Worm (Caenorhabditis elegans) whole organism, L3 larva: ENCODE measurements around the gene Y49E10.30.

Source experiments
- ZK546.5 ChIP-seq: sonication (generic microtip); optimal IDR thresholded peaks from 2 replicates; lab custom pipeline; 2017; ENCODE audit warnings: missing biosample characterization, missing genetic modification characterization
- aly-2 ChIP-seq: fragments of 150-350 bp; optimal IDR thresholded peaks from 2 replicates; lab custom pipeline; 2014; ENCODE audit warnings: missing biosample characterization, missing genetic modification characterization
- ceh-28 ChIP-seq: fragments of 150-350 bp; optimal IDR thresholded peaks from 2 replicates; lab custom pipeline; 2014; ENCODE audit warnings: missing biosample characterization, missing genetic modification reagents, missing genetic modification characterization
- ceh-9 ChIP-seq: sonication (generic microtip); optimal IDR thresholded peaks from 2 replicates; lab custom pipeline; 2018; ENCODE audit warnings: missing biosample characterization, missing genetic modification characterization
- daf-12 ChIP-seq: fragments of 150-350 bp; optimal IDR thresholded peaks from 2 replicates; lab custom pipeline; 2014; ENCODE audit warnings: missing biosample characterization, missing genetic modification reagents, missing genetic modification characterization
- egl-27 ChIP-seq: sonication (generic microtip); optimal IDR thresholded peaks from 4 replicates; lab custom pipeline; 2017; ENCODE audit warnings: missing biosample characterization, missing genetic modification reagents, missing genetic modification characterization
- egl-5 ChIP-seq: fragments of 150-350 bp; optimal IDR thresholded peaks from 2 replicates; lab custom pipeline; 2017; ENCODE audit warnings: missing biosample characterization, missing genetic modification reagents, missing genetic modification characterization, inconsistent platforms
- elt-1 ChIP-seq: fragments of 150-350 bp; optimal IDR thresholded peaks from 2 replicates; lab custom pipeline; 2014; ENCODE audit warnings: missing biosample characterization, missing genetic modification characterization
- elt-2 ChIP-seq: sonication (generic microtip); optimal IDR thresholded peaks from 2 replicates; lab custom pipeline; 2016; ENCODE audit warnings: missing genetic modification reagents, mild to moderate bottlenecking, missing genetic modification characterization, missing compliant biosample characterization
- elt-3 ChIP-seq, 3 experiments: fragments of 150-350 bp in 1 of 3; sonication (generic microtip) in 2 of 3; optimal IDR thresholded peaks; 2 replicates in 2 of 3; 4 replicates in 1 of 3; lab custom pipeline; 2014 to 2017; ENCODE audit warnings: missing biosample characterization in 3 of 3, missing genetic modification characterization in 3 of 3
- fkh-10 ChIP-seq: sonication (generic microtip); optimal IDR thresholded peaks from 2 replicates; lab custom pipeline; 2017; ENCODE audit warnings: missing biosample characterization, missing genetic modification reagents, missing genetic modification characterization
- fos-1 ChIP-seq: fragments of 150-350 bp; optimal IDR thresholded peaks from 2 replicates; lab custom pipeline; 2014; ENCODE audit warnings: missing biosample characterization, missing genetic modification characterization
- hmg-11 ChIP-seq: sonication (generic microtip); optimal IDR thresholded peaks from 2 replicates; lab custom pipeline; 2016; ENCODE audit warnings: missing genetic modification characterization, missing compliant biosample characterization
- jun-1 ChIP-seq: fragments of 150-350 bp; optimal IDR thresholded peaks from 2 replicates; lab custom pipeline; 2014; ENCODE audit warnings: missing biosample characterization, missing genetic modification reagents, missing genetic modification characterization
- lin-15B ChIP-seq: fragments of 150-350 bp; optimal IDR thresholded peaks from 2 replicates; lab custom pipeline; 2014; ENCODE audit warnings: missing biosample characterization, missing genetic modification characterization
- mdl-1 ChIP-seq: fragments of 150-350 bp; optimal IDR thresholded peaks from 2 replicates; lab custom pipeline; 2014; ENCODE audit warnings: missing biosample characterization, missing genetic modification characterization
- mml-1 ChIP-seq: fragments of 150-350 bp; sonication (generic microtip); optimal IDR thresholded peaks from 3 replicates; lab custom pipeline; 2014; ENCODE audit warnings: missing biosample characterization, missing genetic modification characterization
- nfya-1 ChIP-seq: sonication (generic microtip); optimal IDR thresholded peaks from 2 replicates; lab custom pipeline; 2017; ENCODE audit warnings: missing genetic modification characterization, mild to moderate bottlenecking, missing compliant biosample characterization, antibody characterized with exemption, moderate library complexity; ENCODE audit not compliant: insufficient read depth
- nhr-237 ChIP-seq: fragments of 150-350 bp; optimal IDR thresholded peaks from 2 replicates; lab custom pipeline; 2014; ENCODE audit warnings: missing biosample characterization, missing genetic modification characterization
- nhr-25 ChIP-seq: sonication (generic microtip); optimal IDR thresholded peaks from 2 replicates; lab custom pipeline; 2017; ENCODE audit warnings: missing biosample characterization, missing genetic modification characterization
- nhr-28 ChIP-seq: fragments of 150-350 bp; optimal IDR thresholded peaks from 2 replicates; lab custom pipeline; 2014; ENCODE audit warnings: missing biosample characterization, missing genetic modification characterization
- nhr-67 ChIP-seq: fragments of 150-350 bp; optimal IDR thresholded peaks from 2 replicates; lab custom pipeline; 2014; ENCODE audit warnings: missing biosample characterization, missing genetic modification characterization
- nhr-76 ChIP-seq: fragments of 150-350 bp; sonication (generic microtip); optimal IDR thresholded peaks from 5 replicates; lab custom pipeline; 2014; ENCODE audit warnings: missing biosample characterization, missing genetic modification characterization
- nhr-77 ChIP-seq: fragments of 150-350 bp; optimal IDR thresholded peaks from 2 replicates; lab custom pipeline; 2014; ENCODE audit warnings: missing biosample characterization, missing genetic modification characterization
- pha-4 ChIP-seq: fragments of 150-350 bp; optimal IDR thresholded peaks from 2 replicates; lab custom pipeline; 2014; ENCODE audit warnings: missing biosample characterization, missing genetic modification reagents, missing genetic modification characterization
- sea-2 ChIP-seq: fragments of 150-350 bp; sonication (generic microtip); optimal IDR thresholded peaks from 4 replicates; lab custom pipeline; 2014; ENCODE audit warnings: missing biosample characterization, missing genetic modification reagents, missing genetic modification characterization
- skn-1 ChIP-seq: fragments of 150-350 bp; optimal IDR thresholded peaks from 2 replicates; lab custom pipeline; 2014; ENCODE audit warnings: missing biosample characterization, missing genetic modification characterization
- snpc-4 ChIP-seq: fragments of 150-350 bp; optimal IDR thresholded peaks from 2 replicates; lab custom pipeline; 2014; ENCODE audit warnings: missing biosample characterization, missing genetic modification characterization
- tbx-2 ChIP-seq: sonication (generic microtip); optimal IDR thresholded peaks from 2 replicates; lab custom pipeline; 2016; ENCODE audit warnings: mild to moderate bottlenecking, missing genetic modification characterization, missing compliant biosample characterization
- unc-62 ChIP-seq: fragments of 150-350 bp; sonication (generic microtip); optimal IDR thresholded peaks from 4 replicates; lab custom pipeline; 2014; ENCODE audit warnings: missing biosample characterization, missing genetic modification reagents, missing genetic modification characterization
- zag-1 ChIP-seq: fragments of 150-350 bp; optimal IDR thresholded peaks from 2 replicates; lab custom pipeline; 2014; ENCODE audit warnings: missing biosample characterization, missing genetic modification characterization

The Y49E10.30 gene

ce11 chrIII:12410304-12410703, 23.6 kb downstream of the Y49E10.30 start:
- TF ChIP-seq sea-2 = no peak
- peak; percentile 93 for TF ChIP-seq ceh-28
- no peak for TF ChIP-seq nhr-76

ce11 chrIII:12411059-12411458, 24.4 kb downstream of the Y49E10.30 start:
- TF ChIP-seq elt-2 (tag; lab: Kevin White, UChicago) (no peak), egl-5 (tag; lab: Kevin White, UChicago) (no peak), nfya-1 (tag; lab: Kevin White, UChicago) (no peak), mml-1 (tag; lab: Kevin White, UChicago) (no peak), lin-15B (tag; lab: Kevin White, UChicago) (no peak), ceh-28 (peak; percentile 97), nhr-77 (no peak), daf-12 (tag; lab: Kevin White, UChicago) (no peak), nhr-28 (tag; lab: Kevin White, UChicago) (no peak)

DNA sequence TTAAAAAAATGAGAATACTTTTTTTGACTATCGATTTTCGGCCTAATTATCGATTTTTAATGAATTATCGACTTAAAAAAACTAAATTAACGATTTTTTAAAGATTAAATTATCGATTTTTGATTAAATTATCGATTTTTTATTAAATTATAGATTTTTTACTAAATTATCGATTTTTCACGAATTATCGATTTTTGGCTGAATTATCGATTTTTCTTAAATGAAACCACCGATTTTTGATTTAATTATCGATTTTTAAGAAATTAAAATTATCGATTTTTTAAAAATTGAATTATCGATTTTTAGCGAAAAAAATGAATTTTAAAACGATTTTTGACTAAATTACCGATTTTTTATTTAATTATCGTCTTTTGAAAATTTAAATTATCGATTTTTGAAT, 25.0 kb downstream of the Y49E10.30 start:
- TF ChIP-seq ceh-28 = peak; percentile 98
- no peak for TF ChIP-seq nhr-25 (tag; lab: Kevin White, UChicago)
- TF ChIP-seq, all 47 proteins: peak for 1

- TF ChIP-seq mdl-1 (no peak), nhr-237 (tag; lab: Kevin White, UChicago) (no peak), nfya-1 (tag; lab: Kevin White, UChicago) (peak; percentile 91), elt-2 (tag; lab: Kevin White, UChicago) (no peak)
Observed at ce11 chrIII:12414533-12414932, 27.8 kb downstream of the Y49E10.30 start.

ce11 chrIII:12420256-12420655, 33.6 kb downstream of the Y49E10.30 start:
- TF ChIP-seq nhr-237 (tag; lab: Kevin White, UChicago) = no peak
- peak; percentile 93 for TF ChIP-seq nfya-1 (tag; lab: Kevin White, UChicago)

DNA sequence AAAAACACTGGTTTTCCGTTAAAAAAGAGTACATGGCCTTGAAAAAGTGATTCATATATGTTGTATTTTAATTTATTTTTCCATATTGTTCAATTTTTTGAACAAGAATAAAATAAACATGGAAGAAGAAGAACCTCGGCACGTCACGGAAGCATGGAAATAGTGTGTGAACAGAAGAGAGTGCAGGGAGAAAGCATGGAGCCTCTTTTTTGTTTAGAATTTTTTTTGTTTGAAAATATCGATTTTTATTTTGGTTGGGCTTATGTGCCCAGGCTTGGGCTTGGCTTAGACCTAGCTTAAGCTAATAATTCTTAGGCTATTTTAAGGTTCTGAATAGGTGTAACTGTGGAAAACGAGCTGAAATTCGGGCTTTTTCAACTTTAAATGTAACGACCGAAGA, 35.0 kb downstream of the Y49E10.30 start, which contains the start of gene tat-1:
TSS of gene tat-1 (minus strand) at position 11 of the 400 bp plus-strand sequence.
- no peak for TF ChIP-seq nhr-76
- TF ChIP-seq hmg-11 (tag; lab: Kevin White, UChicago) = peak; percentile 58
- peak; percentile 53 for TF ChIP-seq ceh-28
- no peak for TF ChIP-seq elt-1 (tag; lab: Kevin White, UChicago)
- no peak for TF ChIP-seq skn-1
- TF ChIP-seq daf-12 (tag; lab: Kevin White, UChicago) = no peak
- no peak for TF ChIP-seq elt-3 (tag; optimal IDR thresholded peaks at IDR 0.05; lab: Kevin White, UChicago)
- no peak for TF ChIP-seq nhr-67 (tag; lab: Kevin White, UChicago)

ce11 chrIII:12424066-12424465, 37.4 kb downstream of the Y49E10.30 start:
- TF ChIP-seq ZK546.5 (tag; lab: Kevin White, UChicago) (no peak), fkh-10 (GFP tag; lab: Kevin White, UChicago) (no peak), aly-2 (tag; lab: Kevin White, UChicago) (no peak), fos-1 (tag; lab: Kevin White, UChicago) (no peak), elt-2 (tag; lab: Kevin White, UChicago) (peak; percentile 30), daf-12 (tag; lab: Kevin White, UChicago) (no peak), ceh-9 (tag; lab: Kevin White, UChicago) (no peak), sea-2 (no peak), unc-62 (GFP tag; lab: Kevin White, UChicago) (no peak), hmg-11 (tag; lab: Kevin White, UChicago) (peak; percentile 39), lin-15B (tag; lab: Kevin White, UChicago) (no peak), zag-1 (tag; lab: Kevin White, UChicago) (no peak), nhr-25 (tag; lab: Kevin White, UChicago) (peak; percentile 52), nhr-77 (no peak), nfya-1 (tag; lab: Kevin White, UChicago) (peak; percentile 15), nhr-67 (tag; lab: Kevin White, UChicago) (no peak), pha-4 (tag; lab: Kevin White, UChicago) (peak; percentile 97), egl-27 (tag; lab: Kevin White, UChicago) (no peak), tbx-2 (tag; lab: Kevin White, UChicago) (no peak), ceh-28 (no peak), jun-1 (tag; lab: Kevin White, UChicago) (peak; percentile 67), snpc-4 (tag; lab: Kevin White, UChicago) (peak; percentile 42), mml-1 (tag; lab: Kevin White, UChicago) (no peak), egl-5 (tag; lab: Kevin White, UChicago) (no peak)
